Worm (Caenorhabditis elegans): Measurements from ENCODE around the gene K08F8.15.

- TF ChIP-seq nhr-237 (tag; optimal IDR thresholded peaks at IDR 0.05) (no peak), lin-13 (GFP tag; optimal IDR thresholded peaks at IDR 0.05) (no peak), hlh-4 (tag; optimal IDR thresholded peaks at IDR 0.05) (no peak)
These were observed 34.1 kb upstream of the K08F8.15 start, which contains the start of gene rol-6 for ce11 chrII:8732339-8733100.

All from whole organism, L1 larva.